Worm (Caenorhabditis elegans) whole organism, L3 larva: ENCODE results near the gene pudl-1.

Experiments
- ZK546.5 ChIP-seq: sonication (generic microtip); optimal IDR thresholded peaks from 2 replicates; lab custom pipeline; 2017; ENCODE audit warnings: missing biosample characterization, missing genetic modification characterization
- egl-27 ChIP-seq: sonication (generic microtip); optimal IDR thresholded peaks from 4 replicates; lab custom pipeline; 2017; ENCODE audit warnings: missing biosample characterization, missing genetic modification reagents, missing genetic modification characterization
- elt-1 ChIP-seq: fragments of 150-350 bp; optimal IDR thresholded peaks from 2 replicates; lab custom pipeline; 2014; ENCODE audit warnings: missing biosample characterization, missing genetic modification characterization
- eor-1 ChIP-seq, 2 experiments: fragments of 150-350 bp; optimal IDR thresholded peaks; 2 replicates each; lab custom pipeline; 2014 to 2018; ENCODE audit warnings: missing biosample characterization in 2 of 2, missing genetic modification characterization in 2 of 2
- fkh-10 ChIP-seq: sonication (generic microtip); optimal IDR thresholded peaks from 2 replicates; lab custom pipeline; 2017; ENCODE audit warnings: missing biosample characterization, missing genetic modification reagents, missing genetic modification characterization
- lin-15B ChIP-seq: fragments of 150-350 bp; optimal IDR thresholded peaks from 2 replicates; lab custom pipeline; 2014; ENCODE audit warnings: missing biosample characterization, missing genetic modification characterization
- nhr-11 ChIP-seq: fragments of 150-350 bp; optimal IDR thresholded peaks from 2 replicates; lab custom pipeline; 2014; ENCODE audit warnings: missing biosample characterization, missing genetic modification characterization
- nhr-12 ChIP-seq: fragments of 150-350 bp; optimal IDR thresholded peaks from 2 replicates; lab custom pipeline; 2014; ENCODE audit warnings: missing biosample characterization, missing genetic modification characterization
- nhr-237 ChIP-seq: fragments of 150-350 bp; optimal IDR thresholded peaks from 2 replicates; lab custom pipeline; 2014; ENCODE audit warnings: missing biosample characterization, missing genetic modification characterization
- nhr-43 ChIP-seq: sonication (generic microtip); optimal IDR thresholded peaks from 2 replicates; lab custom pipeline; 2016; ENCODE audit warnings: mild to moderate bottlenecking, missing genetic modification characterization, missing compliant biosample characterization; ENCODE audit not compliant: poor library complexity, severe bottlenecking
- nhr-67 ChIP-seq: fragments of 150-350 bp; optimal IDR thresholded peaks from 2 replicates; lab custom pipeline; 2014; ENCODE audit warnings: missing biosample characterization, missing genetic modification characterization
- nhr-77 ChIP-seq: fragments of 150-350 bp; optimal IDR thresholded peaks from 2 replicates; lab custom pipeline; 2014; ENCODE audit warnings: missing biosample characterization, missing genetic modification characterization
- pqm-1 ChIP-seq: fragments of 150-350 bp; optimal IDR thresholded peaks from 2 replicates; lab custom pipeline; 2017; ENCODE audit warnings: missing biosample characterization, missing genetic modification characterization, inconsistent platforms
- unc-39 ChIP-seq: sonication (generic microtip); optimal IDR thresholded peaks from 4 replicates; lab custom pipeline; 2017; ENCODE audit warnings: missing biosample characterization, missing genetic modification characterization
- unc-62 ChIP-seq: fragments of 150-350 bp; sonication (generic microtip); optimal IDR thresholded peaks from 4 replicates; lab custom pipeline; 2014; ENCODE audit warnings: missing biosample characterization, missing genetic modification reagents, missing genetic modification characterization
- ztf-11 ChIP-seq: fragments of 150-350 bp; optimal IDR thresholded peaks from 2 replicates; lab custom pipeline; 2014; ENCODE audit warnings: missing biosample characterization, missing genetic modification characterization
- ztf-4 ChIP-seq: fragments of 150-350 bp; optimal IDR thresholded peaks from 2 replicates; lab custom pipeline; 2014; ENCODE audit warnings: missing biosample characterization, missing genetic modification characterization

pudl-1 gene

DNA sequence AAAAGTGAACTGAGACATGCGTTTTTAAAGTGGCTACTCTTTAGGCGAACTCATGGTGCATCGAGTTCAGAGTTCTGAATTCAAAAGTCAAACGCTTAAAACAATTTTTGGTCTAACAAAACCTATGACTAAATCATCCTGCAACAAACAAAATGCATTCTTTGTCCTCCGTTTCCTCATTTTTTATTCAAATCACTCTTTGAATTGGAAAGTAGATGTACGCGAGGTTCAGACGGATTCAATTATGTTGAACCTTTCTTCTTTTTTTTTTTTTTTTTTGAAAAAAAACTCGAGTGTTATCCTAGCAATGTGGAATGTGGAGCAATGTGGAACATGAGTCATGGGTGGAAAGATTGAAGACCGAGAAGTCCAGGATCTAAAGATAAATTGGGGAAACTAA is 26.0 kb downstream of the pudl-1 start:
- no peak for TF ChIP-seq egl-27 (tag; lab: Kevin White, UChicago)
- TF ChIP-seq fkh-10 (GFP tag; lab: Kevin White, UChicago) = peak; percentile 83

DNA sequence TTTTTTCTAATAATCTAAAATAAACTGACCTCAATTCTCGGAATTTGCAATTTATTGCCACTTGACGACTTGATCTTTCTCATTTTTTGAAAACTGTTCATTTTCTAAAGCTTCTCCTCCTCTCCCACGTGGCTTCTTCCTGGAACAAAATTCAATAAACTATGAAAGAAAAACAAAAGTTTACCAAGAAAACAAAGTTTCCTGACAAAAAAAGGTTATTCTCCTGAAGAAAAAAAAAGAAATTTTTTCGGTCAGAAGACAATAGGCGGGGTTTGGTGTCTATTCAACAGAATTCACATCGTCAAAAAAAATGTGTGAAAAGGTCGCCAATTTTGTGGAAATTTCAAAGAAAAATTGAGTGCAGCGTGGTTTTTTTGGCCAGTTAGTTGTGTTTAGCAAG is 32.0 kb downstream of the pudl-1 start, which contains the start of gene Y54G2A.16:
Gene Y54G2A.16 (minus strand): TSS at position 101 of the 400 bp plus-strand sequence.
- TF ChIP-seq pqm-1 (tag; lab: Kevin White, UChicago) (no peak), ZK546.5 (tag; lab: Kevin White, UChicago) (no peak), unc-62 (GFP tag; lab: Kevin White, UChicago) (no peak), nhr-11 (no peak), nhr-67 (tag; lab: Kevin White, UChicago) (no peak), lin-15B (tag; lab: Kevin White, UChicago) (no peak), ztf-4 (tag; lab: Kevin White, UChicago) (no peak), nhr-43 (no peak), elt-1 (no peak), ztf-11 (tag; lab: Kevin White, UChicago) (no peak), egl-27 (tag; lab: Kevin White, UChicago) (no peak), nhr-12 (tag; lab: Kevin White, UChicago) (no peak), nhr-237 (no peak), nhr-77 (tag; lab: Kevin White, UChicago) (no peak), unc-39 (no peak), eor-1 (tag; optimal IDR thresholded peaks at IDR 0.05; lab: Kevin White, UChicago) (no peak)
- TF ChIP-seq, all 47 proteins: peak for 0
